Fruit fly (Drosophila melanogaster) whole organism, embryonic: ENCODE data around the gene Zip89B.

Experiments
- Asciz ChIP-seq: fragments of 200-800 bp; sonication (Bioruptor generic); optimal IDR thresholded peaks from 2 replicates; lab custom pipeline; 2017; ENCODE audit warnings: missing biosample characterization, mild to moderate bottlenecking, missing genetic modification characterization, missing genetic modification reagents
- Bdp1 ChIP-seq: fragments of 200-800 bp; sonication (Bioruptor generic); optimal IDR thresholded peaks from 3 replicates; lab custom pipeline; 2016; ENCODE audit warnings: missing biosample characterization, missing genetic modification characterization
- C15 ChIP-seq: fragments of 200-800 bp; sonication (Bioruptor generic); IDR thresholded peaks from 3 replicates; pipeline ENCODE4 v1.3.6; 2022; ENCODE audit warnings: missing biosample characterization, missing genetic modification characterization
- CG10462 ChIP-seq: fragments of 200-800 bp; sonication (Bioruptor generic); optimal IDR thresholded peaks from 2 replicates; lab custom pipeline; 2016; ENCODE audit warnings: missing biosample characterization, missing genetic modification characterization
- CG12236 ChIP-seq: fragments of 200-800 bp; sonication (Bioruptor generic); optimal IDR thresholded peaks from 2 replicates; lab custom pipeline; 2016; ENCODE audit warnings: missing biosample characterization, missing genetic modification characterization
- CG13775 ChIP-seq: fragments of 200-800 bp; sonication (Bioruptor generic); optimal IDR thresholded peaks from 3 replicates; lab custom pipeline; 2017; ENCODE audit warnings: missing biosample characterization, mild to moderate bottlenecking, missing genetic modification characterization
- CG14710 ChIP-seq: fragments of 200-800 bp; sonication (Bioruptor generic); optimal IDR thresholded peaks from 3 replicates; lab custom pipeline; 2019; ENCODE audit warnings: missing biosample characterization, mild to moderate bottlenecking, missing genetic modification characterization, moderate library complexity
- CG15011 ChIP-seq: fragments of 200-800 bp; sonication (Bioruptor generic); optimal IDR thresholded peaks from 3 replicates; lab custom pipeline; 2018; ENCODE audit warnings: missing biosample characterization, mild to moderate bottlenecking, missing genetic modification characterization
- CG15479 ChIP-seq: fragments of 200-800 bp; sonication (Bioruptor generic); optimal IDR thresholded peaks from 3 replicates; lab custom pipeline; 2019; ENCODE audit warnings: missing biosample characterization, mild to moderate bottlenecking, missing genetic modification characterization, moderate library complexity
- CG15601 ChIP-seq: fragments of 200-800 bp; sonication (Bioruptor generic); optimal IDR thresholded peaks from 3 replicates; lab custom pipeline; 2019; ENCODE audit warnings: missing biosample characterization, mild to moderate bottlenecking, missing genetic modification characterization, moderate library complexity
- CG1602 ChIP-seq: fragments of 200-800 bp; sonication (Bioruptor generic); optimal IDR thresholded peaks from 3 replicates; lab custom pipeline; 2016; ENCODE audit warnings: missing biosample characterization, missing genetic modification characterization
- CG1647 ChIP-seq: fragments of 200-800 bp; sonication (Bioruptor generic); optimal IDR thresholded peaks from 3 replicates; lab custom pipeline; 2016; ENCODE audit warnings: missing biosample characterization, missing genetic modification characterization
- CG17328 ChIP-seq: fragments of 200-800 bp; sonication (Bioruptor generic); IDR thresholded peaks from 2 replicates; pipeline ENCODE4 v1.3.6; 2022; ENCODE audit warnings: missing biosample characterization, missing genetic modification characterization
- CG17359 ChIP-seq: fragments of 200-800 bp; sonication (Bioruptor generic); optimal IDR thresholded peaks from 3 replicates; lab custom pipeline; 2018; ENCODE audit warnings: missing biosample characterization, mild to moderate bottlenecking, missing genetic modification characterization, moderate library complexity
- CG18011 ChIP-seq: fragments of 200-800 bp; sonication (Bioruptor generic); optimal IDR thresholded peaks from 2 replicates; lab custom pipeline; 2017; ENCODE audit warnings: missing biosample characterization, missing genetic modification characterization, mild to moderate bottlenecking, moderate library complexity, missing genotype
- CG18764 ChIP-seq: fragments of 200-800 bp; sonication (Bioruptor generic); optimal IDR thresholded peaks from 3 replicates; lab custom pipeline; 2016; ENCODE audit warnings: missing biosample characterization, missing genetic modification characterization
- CG34376 ChIP-seq: fragments of 200-800 bp; sonication (Bioruptor generic); optimal IDR thresholded peaks from 2 replicates; lab custom pipeline; 2018; ENCODE audit warnings: missing biosample characterization, mild to moderate bottlenecking, missing genetic modification characterization
- CG34422 ChIP-seq: fragments of 200-800 bp; sonication (Bioruptor generic); IDR thresholded peaks from 3 replicates; pipeline ENCODE4 v1.3.6; 2022; ENCODE audit warnings: missing biosample characterization, missing genetic modification characterization
- CG6272 ChIP-seq: fragments of 200-800 bp; sonication (Bioruptor generic); IDR thresholded peaks from 2 replicates; pipeline ENCODE4 v1.3.6; 2022; ENCODE audit warnings: missing biosample characterization, missing genetic modification characterization
- CG8290 ChIP-seq, 3 experiments: fragments of 200-800 bp; sonication (Bioruptor generic); optimal IDR thresholded peaks; 2 replicates each; lab custom pipeline; 2016 to 2019; ENCODE audit warnings: missing biosample characterization in 3 of 3, missing genetic modification characterization in 3 of 3, mild to moderate bottlenecking in 2 of 3, moderate library complexity in 1 of 3
- CG8944 ChIP-seq: fragments of 200-800 bp; sonication (Bioruptor generic); optimal IDR thresholded peaks from 3 replicates; lab custom pipeline; 2016; ENCODE audit warnings: missing biosample characterization, missing genetic modification characterization
- CG9215 ChIP-seq: fragments of 200-800 bp; sonication (Bioruptor generic); IDR thresholded peaks from 2 replicates; pipeline ENCODE4 v1.3.6; 2022; ENCODE audit warnings: missing biosample characterization, missing genetic modification characterization
- CTCF ChIP-seq: fragments of 200-800 bp; sonication (Bioruptor generic); optimal IDR thresholded peaks from 2 replicates; lab custom pipeline; 2017; ENCODE audit warnings: missing biosample characterization, mild to moderate bottlenecking, missing genetic modification characterization, moderate library complexity
- Dip3 ChIP-seq: fragments of 200-800 bp; sonication (Bioruptor generic); optimal IDR thresholded peaks from 3 replicates; lab custom pipeline; 2016; ENCODE audit warnings: missing biosample characterization, missing genetic modification characterization
- Doc2 ChIP-seq: fragments of 200-800 bp; sonication (Bioruptor generic); IDR thresholded peaks from 2 replicates; pipeline ENCODE4 v1.3.6; 2022; ENCODE audit warnings: missing biosample characterization, missing genetic modification characterization
- Eip74EF ChIP-seq, 2 experiments: fragments of 200-800 bp in 1 of 2; fragments of >200 bp in 1 of 2; sonication (Bioruptor generic) in 1 of 2; optimal IDR thresholded peaks; 2 replicates each; lab custom pipeline; 2017 to 2019; ENCODE audit warnings: missing biosample characterization in 2 of 2, missing genetic modification characterization in 2 of 2, mild to moderate bottlenecking in 1 of 2, moderate library complexity in 1 of 2
- GATAe ChIP-seq: fragments of 200-800 bp; sonication (Bioruptor generic); conservative IDR thresholded peaks from 2 replicates; pipeline ENCODE4 v1.3.6; 2022; ENCODE audit warnings: missing biosample characterization, missing genetic modification characterization
- Gsc ChIP-seq: fragments of 200-800 bp; sonication (Bioruptor generic); IDR thresholded peaks from 2 replicates; pipeline ENCODE4 v1.3.6; 2022; ENCODE audit warnings: missing biosample characterization, missing genetic modification characterization
- HmgD ChIP-seq: fragments of 200-800 bp; sonication (Bioruptor generic); optimal IDR thresholded peaks from 3 replicates; lab custom pipeline; 2016; ENCODE audit warnings: missing biosample characterization, missing genetic modification characterization
- MBD-R2 ChIP-seq: fragments of 200-800 bp; sonication (Bioruptor generic); IDR thresholded peaks from 2 replicates; pipeline ENCODE4 v1.3.6; 2022; ENCODE audit warnings: missing biosample characterization, missing genetic modification characterization
- Max ChIP-seq: fragments of 200-800 bp; sonication (Bioruptor generic); optimal IDR thresholded peaks from 2 replicates; lab custom pipeline; 2016; ENCODE audit warnings: missing biosample characterization, mild to moderate bottlenecking, missing genetic modification characterization
- Oaz ChIP-seq: fragments of 200-800 bp; sonication (Bioruptor generic); IDR thresholded peaks from 2 replicates; pipeline ENCODE4 v1.3.6; 2022; ENCODE audit warnings: missing biosample characterization, missing genetic modification characterization
- Ravus ChIP-seq: fragments of 200-800 bp; sonication (Bioruptor generic); IDR thresholded peaks from 2 replicates; pipeline ENCODE4 v1.3.6; 2022; ENCODE audit warnings: missing biosample characterization, missing genetic modification characterization
- TFAM ChIP-seq: fragments of 200-800 bp; sonication (Bioruptor generic); optimal IDR thresholded peaks from 2 replicates; lab custom pipeline; 2017; ENCODE audit warnings: missing biosample characterization, missing genetic modification characterization, inconsistent platforms
- Xrp1 ChIP-seq: fragments of 200-800 bp; sonication (Bioruptor generic); IDR thresholded peaks from 2 replicates; pipeline ENCODE4 v1.3.6; 2022; ENCODE audit warnings: missing biosample characterization, missing genetic modification characterization
- emc ChIP-seq: fragments of 200-800 bp; sonication (Bioruptor generic); optimal IDR thresholded peaks from 2 replicates; lab custom pipeline; 2016; ENCODE audit warnings: missing biosample characterization, missing genetic modification characterization
- gcm2 ChIP-seq: fragments of 200-800 bp; sonication (Bioruptor generic); optimal IDR thresholded peaks from 2 replicates; lab custom pipeline; 2016; ENCODE audit warnings: missing biosample characterization, missing genetic modification characterization
- gem ChIP-seq: fragments of 200-800 bp; sonication (Bioruptor generic); optimal IDR thresholded peaks from 2 replicates; lab custom pipeline; 2019; ENCODE audit warnings: missing biosample characterization, mild to moderate bottlenecking, missing genetic modification characterization, moderate library complexity
- ham ChIP-seq: fragments of 200-800 bp; sonication (Bioruptor generic); IDR thresholded peaks from 2 replicates; pipeline ENCODE4 v1.3.6; 2022; ENCODE audit warnings: missing biosample characterization, missing genetic modification characterization
- klu ChIP-seq: fragments of 200-800 bp; sonication (Bioruptor generic); IDR thresholded peaks from 2 replicates; pipeline ENCODE4 v1.3.6; 2022; ENCODE audit warnings: missing biosample characterization, missing genetic modification characterization
- org-1 ChIP-seq: fragments of 200-800 bp; sonication (Bioruptor generic); optimal IDR thresholded peaks from 2 replicates; lab custom pipeline; 2017; ENCODE audit warnings: missing biosample characterization, missing genetic modification characterization
- phol ChIP-seq: fragments of 200-800 bp; sonication (Bioruptor generic); optimal IDR thresholded peaks from 3 replicates; lab custom pipeline; 2018; ENCODE audit warnings: missing biosample characterization, mild to moderate bottlenecking, missing genetic modification characterization, moderate library complexity
- psq ChIP-seq: fragments of 200-800 bp; sonication (Bioruptor generic); optimal IDR thresholded peaks from 2 replicates; lab custom pipeline; 2017; ENCODE audit warnings: missing biosample characterization, missing genetic modification characterization
- ranshi ChIP-seq: fragments of 200-800 bp; sonication (Bioruptor generic); IDR thresholded peaks from 2 replicates; pipeline ENCODE4 v1.3.6; 2022; ENCODE audit warnings: missing biosample characterization, missing genetic modification characterization
- sens-2 ChIP-seq: fragments of 200-800 bp; sonication (Bioruptor generic); IDR thresholded peaks from 2 replicates; pipeline ENCODE4 v1.3.6; 2022; ENCODE audit warnings: missing biosample characterization, missing genetic modification characterization
- sisA ChIP-seq: fragments of 200-800 bp; sonication (Bioruptor generic); IDR thresholded peaks from 2 replicates; pipeline ENCODE4 v1.3.6; 2022; ENCODE audit warnings: missing biosample characterization, missing genetic modification characterization
- ssp ChIP-seq: fragments of 200-800 bp; sonication (Bioruptor generic); IDR thresholded peaks from 2 replicates; pipeline ENCODE4 v1.3.6; 2022; ENCODE audit warnings: missing biosample characterization, missing genetic modification characterization
- twi ChIP-seq: fragments of 200-800 bp; optimal IDR thresholded peaks from 2 replicates; lab custom pipeline; 2019; ENCODE audit warnings: missing biosample characterization, mild to moderate bottlenecking, missing genetic modification characterization, moderate library complexity
- unc-4 ChIP-seq: fragments of 200-800 bp; sonication (Bioruptor generic); IDR thresholded peaks from 2 replicates; pipeline ENCODE4 v1.3.6; 2022; ENCODE audit warnings: missing biosample characterization, missing genetic modification characterization; ENCODE audit not compliant: partially characterized antibody
- usp ChIP-seq: fragments of >200 bp; optimal IDR thresholded peaks from 2 replicates; lab custom pipeline; 2017; ENCODE audit warnings: missing biosample characterization, missing genetic modification characterization
- wdn ChIP-seq: fragments of 200-800 bp; sonication (Bioruptor generic); IDR thresholded peaks from 2 replicates; pipeline ENCODE4 v1.3.6; 2022; ENCODE audit warnings: missing biosample characterization, missing genetic modification characterization

Gene Zip89B

dm6 chr3R:16341817-16342374 is 36.3 kb downstream of the Zip89B start, which contains the start of the genes SF2 and pad (continued):
- TF ChIP-seq ranshi (GFP tag; lab: Robert Waterston, UW) (peak; percentile 67; the same call in 1 of the 2 replicates), CG1647 (GFP tag; lab: Kevin White, UChicago) (peak; percentile 78), psq (GFP tag; lab: Kevin White, UChicago) (peak; percentile 49), CG9215 (peak; percentile 84), CG15479 (no peak), usp (GFP tag; lab: Kevin White, UChicago) (no peak), sens-2 (GFP tag; lab: Robert Waterston, UW) (peak; percentile 46; the same call in 1 of the 2 replicates), klu (peak; percentile 60), CG15011 (GFP tag; lab: Kevin White, UChicago) (peak; percentile 56), CG34422 (GFP tag; lab: Robert Waterston, UW) (peak; percentile 53; the same call in 2 of the 3 replicates), CG17359 (tag; lab: Kevin White, UChicago) (peak; percentile 67), HmgD (GFP tag; lab: Kevin White, UChicago) (no peak), MBD-R2 (peak; percentile 74), org-1 (GFP tag; lab: Kevin White, UChicago) (no peak), Gsc (GFP tag; lab: Robert Waterston, UW) (no peak), CG10462 (GFP tag; lab: Kevin White, UChicago) (peak; percentile 70), Xrp1 (GFP tag; lab: Robert Waterston, UW) (peak; percentile 56; the same call in 1 of the 2 replicates), CG12236 (GFP tag; lab: Kevin White, UChicago) (peak; percentile 16), sisA (GFP tag; lab: Robert Waterston, UW) (peak; percentile 71), CG1602 (GFP tag; lab: Kevin White, UChicago) (peak; percentile 71), CG14710 (tag; lab: Kevin White, UChicago) (peak; percentile 89), CG15601 (tag; lab: Kevin White, UChicago) (peak; percentile 76), CG13775 (GFP tag; lab: Kevin White, UChicago) (peak; percentile 84), Asciz (GFP tag; lab: Kevin White, UChicago) (peak; percentile 40), Ravus (peak; percentile 29), CG18011 (peak; percentile 63), emc (GFP tag; lab: Kevin White, UChicago) (peak; percentile 49), GATAe (GFP tag; lab: Robert Waterston, UW) (no peak), twi (peak; percentile 72), Doc2 (GFP tag; lab: Robert Waterston, UW) (no peak), unc-4 (GFP tag; lab: Robert Waterston, UW) (peak; percentile 94), Oaz (peak; percentile 55), CG8290 (GFP tag; optimal IDR thresholded peaks at IDR 0.05; lab: Kevin White, UChicago) (peak; percentile 83), CG8290 (tag; optimal IDR thresholded peaks at IDR 0.05; lab: Kevin White, UChicago) (peak in 1 of 2 experiments; percentile 34), phol (tag; lab: Kevin White, UChicago) (peak; percentile 98), gem (peak; percentile 88), C15 (GFP tag; lab: Robert Waterston, UW) (no peak), ssp (peak; percentile 73), CG8944 (peak; percentile 66), CTCF (GFP tag; lab: Kevin White, UChicago) (peak; percentile 9), ham (no peak), gcm2 (GFP tag; lab: Kevin White, UChicago) (peak; percentile 55), Max (GFP tag; lab: Kevin White, UChicago) (peak; percentile 87), wdn (GFP tag; lab: Robert Waterston, UW) (peak; percentile 73), CG18764 (GFP tag; lab: Kevin White, UChicago) (peak; percentile 72), Eip74EF (GFP tag; optimal IDR thresholded peaks at IDR 0.05; lab: Kevin White, UChicago) (peak in 1 of 2 experiments; percentile 18), Dip3 (GFP tag; lab: Kevin White, UChicago) (peak; percentile 73), Bdp1 (GFP tag; lab: Kevin White, UChicago) (peak; percentile 67), CG17328 (GFP tag; lab: Robert Waterston, UW) (peak; percentile 57), CG34376 (peak; percentile 78), TFAM (GFP tag; lab: Kevin White, UChicago) (no peak), CG6272 (GFP tag; lab: Robert Waterston, UW) (peak; percentile 89)
